Worm (Caenorhabditis elegans): ENCODE measurements around the gene W07G4.2.

W07G4.2 gene

DNA sequence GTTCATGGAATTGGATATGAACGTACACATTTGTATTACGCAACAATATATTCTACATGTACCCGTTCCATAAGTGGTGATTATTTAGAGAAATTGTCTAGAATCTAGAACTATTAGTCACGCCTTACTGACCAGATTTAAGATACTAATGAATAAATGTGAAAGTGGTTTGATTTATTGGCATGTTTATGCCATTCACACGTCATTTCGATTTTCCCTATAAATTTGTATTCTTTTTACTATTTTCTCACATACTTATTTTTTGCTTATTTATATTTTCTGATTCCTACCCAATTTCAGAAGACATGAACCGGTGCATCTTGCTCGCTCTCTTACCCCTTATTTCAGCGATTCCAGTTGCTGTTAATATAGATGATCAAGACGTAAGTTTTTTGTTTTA lies 48.1 kb downstream of the W07G4.2 start, which contains the start of gene F15B9.8:
F15B9.8 (plus strand) TSS at position 301 of the 400 bp plus-strand sequence.
- TF ChIP-seq ceh-16 (tag; optimal IDR thresholded peaks at IDR 0.05) (no peak), crh-2 (tag; optimal IDR thresholded peaks at IDR 0.05) (no peak), elt-3 (tag; optimal IDR thresholded peaks at IDR 0.05) (no peak), gmeb-1 (tag; optimal IDR thresholded peaks at IDR 0.05) (no peak), unc-55 (GFP tag; optimal IDR thresholded peaks at IDR 0.05) (no peak), ZK546.5 (tag; optimal IDR thresholded peaks at IDR 0.05) (no peak), nhr-129 (tag; optimal IDR thresholded peaks at IDR 0.05) (no peak), nhr-10 (tag; optimal IDR thresholded peaks at IDR 0.05) (no peak), dmd-4 (tag; optimal IDR thresholded peaks at IDR 0.05) (no peak), lin-11 (tag; optimal IDR thresholded peaks at IDR 0.05) (no peak), aly-2 (tag; optimal IDR thresholded peaks at IDR 0.05) (no peak), Y55F3AM.14 (GFP tag; optimal IDR thresholded peaks at IDR 0.05) (no peak)

DNA sequence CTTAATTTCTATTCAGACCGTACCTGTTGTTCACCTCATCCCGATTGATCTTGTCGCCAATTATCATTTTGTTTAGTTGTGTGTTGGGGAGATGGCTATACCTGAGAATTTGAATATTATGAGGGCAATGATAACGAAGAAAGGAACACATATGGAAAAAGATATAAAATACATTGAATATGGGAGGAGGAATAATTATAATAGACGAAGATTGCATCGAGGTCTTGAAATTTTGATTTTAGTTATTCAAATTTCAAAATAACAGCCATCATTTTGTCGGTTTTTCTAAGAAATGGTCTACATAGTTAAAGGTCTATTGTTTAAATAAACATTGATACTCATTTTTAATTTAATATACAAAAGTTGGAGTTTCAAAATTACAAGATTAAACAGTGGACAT lies 49.3 kb downstream of the W07G4.2 start, which contains the start of gene shw-3:
shw-3 (minus strand) TSS at position 101 of the 400 bp plus-strand sequence.
- TF ChIP-seq F13H6.1 (tag; optimal IDR thresholded peaks at IDR 0.05) (no peak), ZK546.5 (tag; optimal IDR thresholded peaks at IDR 0.05) (no peak), ztf-11 (tag; optimal IDR thresholded peaks at IDR 0.05) (no peak), mbf-1 (tag; optimal IDR thresholded peaks at IDR 0.05) (no peak)

All from whole organism, L2 larva.